Worm (Caenorhabditis elegans) whole organism, L4 larva: ENCODE data around the gene F14D7.8.

Experiments
- F26F4.8 ChIP-seq: fragments of 200-800 bp; sonication (Bioruptor generic); conservative IDR thresholded peaks from 2 replicates; pipeline ENCODE4 v1.3.6; 2022; ENCODE audit warnings: missing genetic modification characterization, missing compliant biosample characterization
- F37D6.2 ChIP-seq: sonication (generic microtip); optimal IDR thresholded peaks from 2 replicates; lab custom pipeline; 2016; ENCODE audit warnings: mild to moderate bottlenecking, missing genetic modification characterization, missing compliant biosample characterization
- F44E2.7 ChIP-seq: fragments of 200-800 bp; sonication (Bioruptor generic); IDR thresholded peaks from 2 replicates; pipeline ENCODE4 v2.1.2; 2022; ENCODE audit warnings: missing genetic modification characterization, missing compliant biosample characterization
- R02D3.7 ChIP-seq: fragments of 150-350 bp; sonication (generic microtip); optimal IDR thresholded peaks from 3 replicates; lab custom pipeline; 2014; ENCODE audit warnings: missing biosample characterization, missing genetic modification characterization
- T20F7.1 ChIP-seq: fragments of 200-800 bp; sonication (Bioruptor generic); optimal IDR thresholded peaks from 2 replicates; lab custom pipeline; 2018; ENCODE audit warnings: mild to moderate bottlenecking, missing genetic modification characterization, missing compliant biosample characterization
- Y48G9A.11 ChIP-seq: fragments of 200-800 bp; sonication (Bioruptor generic); IDR thresholded peaks from 2 replicates; pipeline ENCODE4 v1.3.6; 2022; ENCODE audit warnings: missing genetic modification reagents, missing genetic modification characterization, missing compliant biosample characterization
- ZK337.2 ChIP-seq: fragments of 200-800 bp; sonication (Bioruptor generic); IDR thresholded peaks from 2 replicates; pipeline ENCODE4 v1.3.6; 2022; ENCODE audit warnings: missing genetic modification reagents, missing genetic modification characterization, missing compliant biosample characterization
- ama-1 ChIP-seq: fragments of 150-350 bp; optimal IDR thresholded peaks from 2 replicates; lab custom pipeline; 2014; ENCODE audit warnings: inconsistent platforms, mixed read lengths
- arid-1 ChIP-seq: fragments of 200-800 bp; sonication (Bioruptor generic); conservative IDR thresholded peaks from 2 replicates; pipeline ENCODE4 v1.3.6; 2022; ENCODE audit warnings: missing genetic modification reagents, missing genetic modification characterization, missing compliant biosample characterization
- attf-4 ChIP-seq: sonication (generic microtip); optimal IDR thresholded peaks from 3 replicates; lab custom pipeline; 2017; ENCODE audit warnings: missing biosample characterization, missing genetic modification characterization
- ceh-82 ChIP-seq: sonication (generic microtip); optimal IDR thresholded peaks from 2 replicates; lab custom pipeline; 2017; ENCODE audit warnings: missing biosample characterization, missing genetic modification characterization
- daf-12 ChIP-seq: fragments of 150-350 bp; optimal IDR thresholded peaks from 2 replicates; lab custom pipeline; 2014; ENCODE audit warnings: missing biosample characterization, missing genetic modification reagents, missing genetic modification characterization
- dmd-6 ChIP-seq: fragments of 200-800 bp; sonication (Bioruptor generic); IDR thresholded peaks from 2 replicates; pipeline ENCODE4 v1.3.6; 2022; ENCODE audit warnings: missing genetic modification reagents, missing genetic modification characterization, missing compliant biosample characterization
- egl-27 ChIP-seq: sonication (generic microtip); optimal IDR thresholded peaks from 3 replicates; lab custom pipeline; 2017; ENCODE audit warnings: missing biosample characterization, missing genetic modification reagents, missing genetic modification characterization
- egl-43 ChIP-seq: fragments of 200-800 bp; sonication (Bioruptor generic); IDR thresholded peaks from 2 replicates; pipeline ENCODE4 v1.3.6; 2022; ENCODE audit warnings: missing genetic modification reagents, missing genetic modification characterization, missing compliant biosample characterization
- fos-1 ChIP-seq: fragments of 150-350 bp; optimal IDR thresholded peaks from 2 replicates; lab custom pipeline; 2014; ENCODE audit warnings: missing biosample characterization, missing genetic modification characterization
- hmg-1.1 ChIP-seq: fragments of 200-800 bp; sonication (Bioruptor generic); IDR thresholded peaks from 2 replicates; pipeline ENCODE4 v1.3.6; 2022; ENCODE audit warnings: missing genetic modification reagents, missing genetic modification characterization, missing compliant biosample characterization
- jun-1 ChIP-seq: fragments of 150-350 bp; optimal IDR thresholded peaks from 2 replicates; lab custom pipeline; 2014; ENCODE audit warnings: missing biosample characterization, missing genetic modification reagents, missing genetic modification characterization
- lin-38 ChIP-seq: fragments of 200-800 bp; sonication (Bioruptor generic); IDR thresholded peaks from 2 replicates; pipeline ENCODE4 v1.3.6; 2022; ENCODE audit warnings: missing genetic modification reagents, missing genetic modification characterization, missing compliant biosample characterization
- lin-39 ChIP-seq: fragments of 150-350 bp; optimal IDR thresholded peaks from 2 replicates; lab custom pipeline; 2014; ENCODE audit warnings: missing biosample characterization, missing genetic modification reagents, missing genetic modification characterization
- madf-9 ChIP-seq: fragments of 200-800 bp; sonication (Bioruptor generic); conservative IDR thresholded peaks from 2 replicates; pipeline ENCODE4 v1.3.6; 2022; ENCODE audit warnings: missing genetic modification reagents, missing genetic modification characterization, missing compliant biosample characterization
- mes-2 ChIP-seq: sonication (generic microtip); optimal IDR thresholded peaks from 2 replicates; lab custom pipeline; 2016; ENCODE audit warnings: missing genotype, mild to moderate bottlenecking, missing genetic modification characterization, missing compliant biosample characterization; ENCODE audit not compliant: poor library complexity, severe bottlenecking
- nhr-11 ChIP-seq: fragments of 150-350 bp; optimal IDR thresholded peaks from 2 replicates; lab custom pipeline; 2014; ENCODE audit warnings: missing biosample characterization, missing genetic modification characterization
- nhr-25 ChIP-seq: sonication (generic microtip); optimal IDR thresholded peaks from 2 replicates; lab custom pipeline; 2017; ENCODE audit warnings: missing genetic modification characterization, mild to moderate bottlenecking, missing compliant biosample characterization, antibody characterized with exemption, moderate library complexity, borderline replicate concordance; ENCODE audit not compliant: insufficient read depth
- nhr-28 ChIP-seq: fragments of 150-350 bp; optimal IDR thresholded peaks from 2 replicates; lab custom pipeline; 2014; ENCODE audit warnings: missing biosample characterization, missing genetic modification characterization
- nhr-42 ChIP-seq: fragments of 200-800 bp; sonication (Bioruptor generic); IDR thresholded peaks from 2 replicates; pipeline ENCODE4 v1.3.6; 2022; ENCODE audit warnings: missing genetic modification characterization, missing compliant biosample characterization
- nhr-48 ChIP-seq: sonication (generic microtip); optimal IDR thresholded peaks from 2 replicates; lab custom pipeline; 2016; ENCODE audit warnings: mild to moderate bottlenecking, missing genetic modification characterization, missing compliant biosample characterization
- php-3 ChIP-seq: fragments of 200-800 bp; sonication (Bioruptor generic); IDR thresholded peaks from 2 replicates; pipeline ENCODE4 v1.3.6; 2022; ENCODE audit warnings: missing genetic modification reagents, missing genetic modification characterization, missing compliant biosample characterization
- rbr-2 ChIP-seq: sonication (generic microtip); optimal IDR thresholded peaks from 2 replicates; lab custom pipeline; 2016; ENCODE audit warnings: missing genotype, missing genetic modification characterization, missing compliant biosample characterization
- spr-1 ChIP-seq: sonication (generic microtip); optimal IDR thresholded peaks from 2 replicates; lab custom pipeline; 2016; ENCODE audit warnings: mild to moderate bottlenecking, missing genetic modification characterization, missing compliant biosample characterization
- tag-97 ChIP-seq: fragments of 200-800 bp; sonication (Bioruptor generic); IDR thresholded peaks from 2 replicates; pipeline ENCODE4 v1.3.6; 2022; ENCODE audit warnings: missing genetic modification characterization, missing compliant biosample characterization
- unc-39 ChIP-seq: sonication (generic microtip); optimal IDR thresholded peaks from 2 replicates; lab custom pipeline; 2017; ENCODE audit warnings: missing biosample characterization, missing genetic modification characterization
- unc-62 ChIP-seq, 3 experiments: fragments of 150-350 bp in 1 of 3; sonication (generic microtip); optimal IDR thresholded peaks in 2 of 3; peaks in 1 of 3; 1 replicate in 1 of 3; 2 replicates in 2 of 3; lab custom pipeline; 2014 to 2017; ENCODE audit warnings: missing biosample characterization in 3 of 3, missing genetic modification characterization in 3 of 3, missing genetic modification reagents in 3 of 3, missing genotype in 1 of 3
- zfp-3 ChIP-seq: fragments of 200-800 bp; sonication (Bioruptor generic); conservative IDR thresholded peaks from 2 replicates; pipeline ENCODE4 v1.3.6; 2022; ENCODE audit warnings: missing genetic modification reagents, missing genetic modification characterization, missing compliant biosample characterization
- zip-2 ChIP-seq: fragments of 150-350 bp; optimal IDR thresholded peaks from 2 replicates; lab custom pipeline; 2014; ENCODE audit warnings: missing biosample characterization, missing genetic modification characterization

Gene F14D7.8

DNA sequence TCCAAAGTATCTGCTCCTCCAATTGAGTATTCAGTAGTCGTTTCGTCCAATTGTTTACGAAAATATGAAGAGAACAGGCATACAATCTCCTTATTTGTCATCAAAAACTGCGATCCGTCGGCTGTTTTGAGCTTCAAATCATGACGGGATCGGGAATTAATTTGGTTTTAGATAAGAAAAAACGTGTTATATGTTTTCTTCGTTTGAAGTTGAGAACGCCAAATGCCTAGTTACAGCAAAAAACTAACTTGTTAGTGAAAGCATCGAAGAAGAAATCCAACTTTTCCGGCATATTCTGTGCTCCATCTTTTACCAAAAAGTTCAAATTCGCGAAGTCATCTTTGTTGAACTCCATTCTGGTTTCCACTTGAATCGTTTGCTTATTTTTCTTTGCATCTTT is 23.2 kb downstream of the F14D7.8 start, which contains the start of gene F14D7.1:
TSS of gene F14D7.1 (minus strand) at position 101 of the 400 bp plus-strand sequence.
- TF ChIP-seq spr-1: no peak
- no peak for TF ChIP-seq nhr-25
- TF ChIP-seq fos-1 (tag; lab: Kevin White, UChicago): no peak
- no peak for TF ChIP-seq jun-1 (tag; lab: Kevin White, UChicago)
- TF ChIP-seq zfp-3 (GFP tag; lab: Robert Waterston, UW): no peak
- no peak for TF ChIP-seq nhr-28 (tag; lab: Kevin White, UChicago)
- TF ChIP-seq daf-12 (tag; lab: Kevin White, UChicago): no peak
- no peak for TF ChIP-seq unc-62 (GFP tag; optimal IDR thresholded peaks at IDR 0.05 in 1 of 2; lab: Kevin White, UChicago)
- TF ChIP-seq unc-62 (tag; optimal IDR thresholded peaks at IDR 0.05; lab: Kevin White, UChicago): no peak
- TF ChIP-seq ZK337.2 (GFP tag; lab: Robert Waterston, UW): no peak
- no peak for TF ChIP-seq F26F4.8 (GFP tag; lab: Robert Waterston, UW)

DNA sequence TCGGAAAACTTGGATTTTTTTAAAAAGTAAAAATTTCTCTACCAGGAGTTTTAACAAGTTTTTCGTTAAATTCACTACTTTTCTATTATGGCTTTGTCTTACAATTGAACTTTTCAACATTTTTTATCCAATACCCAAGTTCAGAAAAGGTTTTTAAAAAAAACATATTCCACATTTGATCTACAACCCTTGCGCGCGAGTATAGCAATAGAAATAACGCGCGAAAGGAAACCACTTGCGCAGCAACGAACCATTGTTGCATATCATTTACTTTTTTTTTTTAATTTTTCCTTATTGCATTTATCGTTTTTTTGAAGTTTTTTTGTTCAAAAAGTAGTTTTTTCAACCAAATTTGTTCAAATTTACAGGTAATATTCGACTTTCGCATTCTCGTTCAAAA is 26.8 kb downstream of the F14D7.8 start, which contains the start of gene F40G12.11:
TSS of gene F40G12.11 (plus strand) at position 369 of the 400 bp plus-strand sequence.
- TF ChIP-seq daf-12 (tag; lab: Kevin White, UChicago): no peak
- no peak for TF ChIP-seq F44E2.7 (GFP tag; lab: Robert Waterston, UW)
- TF ChIP-seq rbr-2 (tag; lab: Kevin White, UChicago): no peak
- no peak for TF ChIP-seq lin-39 (tag; lab: Kevin White, UChicago)
- TF ChIP-seq Y48G9A.11 (GFP tag; lab: Robert Waterston, UW): no peak
- TF ChIP-seq F26F4.8 (GFP tag; lab: Robert Waterston, UW): no peak
- no peak for TF ChIP-seq tag-97 (GFP tag; lab: Robert Waterston, UW)
- no peak for TF ChIP-seq zip-2
- no peak for TF ChIP-seq egl-27 (tag; lab: Kevin White, UChicago)

DNA sequence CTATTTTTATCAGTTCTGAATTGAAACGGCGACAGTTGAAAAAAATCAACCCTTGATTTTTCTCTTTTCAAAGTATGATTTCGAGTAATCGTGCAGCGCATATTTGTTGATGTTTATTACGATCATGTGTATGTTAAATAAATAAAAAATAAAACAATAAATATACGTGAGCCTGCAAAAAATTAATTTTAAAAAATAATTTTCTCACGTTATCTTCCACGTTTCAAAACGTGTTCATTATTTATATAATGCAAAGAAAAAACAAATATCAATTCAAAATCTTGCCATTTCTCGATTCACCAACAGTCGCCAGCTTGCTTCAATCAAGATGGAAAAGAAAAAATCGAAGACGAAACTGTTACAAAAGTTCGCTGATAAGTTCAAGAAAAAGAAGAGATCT is 29.4 kb downstream of the F14D7.8 start, which contains the start of gene F40G12.10:
TSS of gene F40G12.10 (plus strand) at position 301 of the 400 bp plus-strand sequence.
- no peak for TF ChIP-seq unc-39
- no peak for TF ChIP-seq nhr-48
- TF ChIP-seq T20F7.1 (GFP tag; lab: Kevin White, UChicago): no peak
- TF ChIP-seq Y48G9A.11 (GFP tag; lab: Robert Waterston, UW): no peak
- TF ChIP-seq fos-1 (tag; lab: Kevin White, UChicago): no peak
- TF ChIP-seq egl-43 (GFP tag; lab: Robert Waterston, UW): no peak
- no peak for TF ChIP-seq madf-9 (GFP tag; lab: Robert Waterston, UW)
- TF ChIP-seq dmd-6: no peak
- no peak for TF ChIP-seq ama-1 (lab: Kevin White, UChicago)

DNA sequence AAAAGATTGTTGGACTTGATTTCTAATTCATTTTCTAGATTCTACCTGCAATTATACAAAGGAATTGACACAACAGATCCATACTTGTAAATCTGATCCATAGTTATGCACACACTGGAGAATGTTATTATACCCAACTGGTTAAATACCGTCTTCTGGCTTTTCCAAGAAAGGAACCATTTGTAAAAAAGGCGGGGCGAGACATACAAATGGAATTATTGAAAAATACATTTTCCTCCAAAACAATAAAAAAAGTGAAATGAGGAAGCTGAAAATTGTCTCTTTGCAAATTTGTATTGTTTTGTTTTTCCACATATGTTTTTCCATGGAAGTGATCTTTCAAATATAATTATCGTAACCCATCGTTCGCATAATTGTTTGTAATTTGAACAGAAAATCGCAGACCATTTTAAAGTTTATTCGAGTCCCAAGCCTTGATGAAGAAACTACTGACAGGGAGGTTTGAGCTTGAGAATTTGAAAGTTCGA is 30.3 kb downstream of the F14D7.8 start, which contains the start of the genes srt-74 and F40G12.9:
TSS of gene srt-74 (minus strand) at position 101 of the 488 bp plus-strand sequence.
TSS of gene F40G12.9 (plus strand) at position 438 of the 488 bp plus-strand sequence.
- TF ChIP-seq php-3 (GFP tag; lab: Robert Waterston, UW) (no peak), mes-2 (tag; lab: Kevin White, UChicago) (no peak), arid-1 (GFP tag; lab: Robert Waterston, UW) (no peak), attf-4 (tag; lab: Kevin White, UChicago) (no peak)
- TF ChIP-seq, all 104 proteins: peak for 0

ce11 chrV:14279777-14280176 is 32.8 kb downstream of the F14D7.8 start, which contains the start of gene srt-33:
Gene srt-33 (minus strand): TSS chrV:14279877.
- TF ChIP-seq hmg-1.1 (GFP tag; lab: Robert Waterston, UW) (no peak), F37D6.2 (tag; lab: Kevin White, UChicago) (no peak), unc-39 (no peak), ceh-82 (tag; lab: Kevin White, UChicago) (no peak), R02D3.7 (tag; lab: Kevin White, UChicago) (no peak), lin-38 (GFP tag; lab: Robert Waterston, UW) (no peak), nhr-42 (no peak), nhr-11 (tag; lab: Kevin White, UChicago) (no peak), php-3 (GFP tag; lab: Robert Waterston, UW) (no peak), zip-2 (no peak)
